Worm (Caenorhabditis elegans): Measurements from ENCODE around the gene lin-40.

The lin-40 gene

ce11 chrV:3712192-3712591, 7.4 kb downstream of the lin-40 start:
- TF ChIP-seq fkh-2 (tag; optimal IDR thresholded peaks at IDR 0.05) (no peak), pqm-1 (tag; optimal IDR thresholded peaks at IDR 0.05) (no peak), unc-39 (tag; optimal IDR thresholded peaks at IDR 0.05) (no peak), elt-3 (tag; optimal IDR thresholded peaks at IDR 0.05) (no peak), sea-2 (GFP tag; optimal IDR thresholded peaks at IDR 0.05) (no peak), ZK546.5 (tag; optimal IDR thresholded peaks at IDR 0.05) (no peak), egl-27 (tag; optimal IDR thresholded peaks at IDR 0.05) (no peak), fos-1 (tag; optimal IDR thresholded peaks at IDR 0.05) (no peak), lin-39 (tag; optimal IDR thresholded peaks at IDR 0.05) (no peak), nhr-11 (tag; optimal IDR thresholded peaks at IDR 0.05) (no peak)

- TF ChIP-seq ztf-11 (tag; optimal IDR thresholded peaks at IDR 0.05) = no peak
- TF ChIP-seq ceh-28 (tag; optimal IDR thresholded peaks at IDR 0.05) = peak; percentile 52
Measured at ce11 chrV:3712955-3713354, 8.2 kb downstream of the lin-40 start.

- TF ChIP-seq lin-15B (tag; optimal IDR thresholded peaks at IDR 0.05) (no peak), unc-62 (GFP tag; optimal IDR thresholded peaks at IDR 0.05) (no peak), nhr-11 (tag; optimal IDR thresholded peaks at IDR 0.05) (no peak), ztf-4 (tag; optimal IDR thresholded peaks at IDR 0.05) (no peak), ZK546.5 (tag; optimal IDR thresholded peaks at IDR 0.05) (no peak)
Measured at ce11 chrV:3714750-3715149, 10.0 kb downstream of the lin-40 start.

- TF ChIP-seq pqm-1 (tag; optimal IDR thresholded peaks at IDR 0.05) (no peak), R02D3.7 (tag; optimal IDR thresholded peaks at IDR 0.05) (no peak), fos-1 (tag; optimal IDR thresholded peaks at IDR 0.05) (no peak), egl-27 (tag; optimal IDR thresholded peaks at IDR 0.05) (no peak), nhr-11 (tag; optimal IDR thresholded peaks at IDR 0.05) (no peak), lin-15B (tag; optimal IDR thresholded peaks at IDR 0.05) (no peak), sea-2 (GFP tag; optimal IDR thresholded peaks at IDR 0.05) (no peak), mdl-1 (tag; optimal IDR thresholded peaks at IDR 0.05) (no peak), unc-39 (tag; optimal IDR thresholded peaks at IDR 0.05) (no peak), unc-62 (GFP tag; optimal IDR thresholded peaks at IDR 0.05) (no peak), elt-1 (tag; optimal IDR thresholded peaks at IDR 0.05) (no peak), nhr-23 (tag; optimal IDR thresholded peaks at IDR 0.05) (no peak), fkh-2 (tag; optimal IDR thresholded peaks at IDR 0.05) (no peak), fkh-10 (GFP tag; optimal IDR thresholded peaks at IDR 0.05) (no peak), nhr-43 (tag; optimal IDR thresholded peaks at IDR 0.05; ENCODE audit: poor library complexity, severe bottlenecking) (no peak), zag-1 (tag; optimal IDR thresholded peaks at IDR 0.05) (no peak), aly-2 (tag; optimal IDR thresholded peaks at IDR 0.05) (no peak)
Measured at ce11 chrV:3715488-3716019, 10.8 kb downstream of the lin-40 start, which contains the start of gene nrsn-1. Gene nrsn-1 (minus strand): TSS chrV:3715969.

ce11 chrV:3716279-3716887, 11.6 kb downstream of the lin-40 start:
- TF ChIP-seq ceh-28 (tag; optimal IDR thresholded peaks at IDR 0.05) = no peak
- TF ChIP-seq nhr-11 (tag; optimal IDR thresholded peaks at IDR 0.05) = no peak
- no peak for TF ChIP-seq eor-1 (tag; optimal IDR thresholded peaks at IDR 0.05)
- no peak for TF ChIP-seq nhr-12 (tag; optimal IDR thresholded peaks at IDR 0.05)
- no peak for TF ChIP-seq nhr-76 (tag; optimal IDR thresholded peaks at IDR 0.05)
- TF ChIP-seq snpc-4 (tag; optimal IDR thresholded peaks at IDR 0.05) = no peak
- TF ChIP-seq nfya-1 (tag; optimal IDR thresholded peaks at IDR 0.05; ENCODE audit: insufficient read depth) = peak; percentile 72
- no peak for TF ChIP-seq R02D3.7 (tag; optimal IDR thresholded peaks at IDR 0.05)
- no peak for TF ChIP-seq nhr-237 (tag; optimal IDR thresholded peaks at IDR 0.05)
- TF ChIP-seq unc-39 (tag; optimal IDR thresholded peaks at IDR 0.05) = no peak
- TF ChIP-seq elt-1 (tag; optimal IDR thresholded peaks at IDR 0.05) = no peak
- TF ChIP-seq nhr-67 (tag; optimal IDR thresholded peaks at IDR 0.05) = no peak
- no peak for TF ChIP-seq lin-15B (tag; optimal IDR thresholded peaks at IDR 0.05)
- TF ChIP-seq fkh-10 (GFP tag; optimal IDR thresholded peaks at IDR 0.05) = peak; percentile 88
- TF ChIP-seq unc-62 (GFP tag; optimal IDR thresholded peaks at IDR 0.05) = peak; percentile 91
- TF ChIP-seq jun-1 (tag; optimal IDR thresholded peaks at IDR 0.05) = no peak
- TF ChIP-seq pqm-1 (tag; optimal IDR thresholded peaks at IDR 0.05) = no peak
- TF ChIP-seq lin-39 (tag; optimal IDR thresholded peaks at IDR 0.05) = peak; percentile 59
- TF ChIP-seq fos-1 (tag; optimal IDR thresholded peaks at IDR 0.05) = no peak
- no peak for TF ChIP-seq fkh-2 (tag; optimal IDR thresholded peaks at IDR 0.05)
- no peak for TF ChIP-seq mdl-1 (tag; optimal IDR thresholded peaks at IDR 0.05)
- TF ChIP-seq hmg-11 (tag; optimal IDR thresholded peaks at IDR 0.05) = no peak
- no peak for TF ChIP-seq nhr-25 (tag; optimal IDR thresholded peaks at IDR 0.05)
- no peak for TF ChIP-seq elt-2 (tag; optimal IDR thresholded peaks at IDR 0.05)
- TF ChIP-seq ceh-9 (tag; optimal IDR thresholded peaks at IDR 0.05) = no peak
- TF ChIP-seq aly-2 (tag; optimal IDR thresholded peaks at IDR 0.05) = no peak
- TF ChIP-seq nhr-23 (tag; optimal IDR thresholded peaks at IDR 0.05) = no peak
- TF ChIP-seq ama-1 (optimal IDR thresholded peaks at IDR 0.05) = peak; percentile 25

Data from whole organism, L3 larva.